Fruit fly (Drosophila melanogaster) S2 (cell line): ENCODE data around the gene ssx.

ENCODE experiments used
- CG8478 ChIP-seq: fragments of >200 bp; optimal IDR thresholded peaks from 2 replicates; lab custom pipeline; 2018
- CTCF ChIP-seq, 2 experiments: fragments of >200 bp; optimal IDR thresholded peaks; 2 replicates each; lab custom pipeline; 2018

DNA sequence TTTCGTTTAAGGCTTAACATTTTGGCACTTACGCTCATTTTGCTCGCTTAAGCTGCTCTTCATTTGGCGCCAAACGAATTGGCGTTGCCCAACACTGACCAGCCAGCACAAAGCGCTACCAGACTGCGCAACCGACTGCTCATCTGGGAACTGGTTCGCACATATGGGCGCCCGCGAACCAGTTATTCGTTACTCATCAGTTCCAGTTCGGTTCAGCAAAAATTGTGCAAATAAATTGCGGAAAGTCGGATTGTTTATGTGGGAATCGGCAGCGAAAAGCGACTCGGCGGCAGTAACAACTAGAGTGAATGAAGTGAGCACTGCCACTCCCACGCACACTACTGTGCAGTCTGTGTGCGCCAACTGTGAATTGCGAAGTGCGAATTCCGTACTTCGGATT, 22.5 kb downstream of the ssx start, which contains the start of gene Rilpl:
- peak; percentile 22 to 26 for TF ChIP-seq CTCF (optimal IDR thresholded peaks at IDR 0.05; lab: Kevin White, UChicago)
- TF ChIP-seq CG8478 (lab: Kevin White, UChicago), result no peak
